Worm (Caenorhabditis elegans): Measurements from ENCODE around the gene C54F6.20.

DNA sequence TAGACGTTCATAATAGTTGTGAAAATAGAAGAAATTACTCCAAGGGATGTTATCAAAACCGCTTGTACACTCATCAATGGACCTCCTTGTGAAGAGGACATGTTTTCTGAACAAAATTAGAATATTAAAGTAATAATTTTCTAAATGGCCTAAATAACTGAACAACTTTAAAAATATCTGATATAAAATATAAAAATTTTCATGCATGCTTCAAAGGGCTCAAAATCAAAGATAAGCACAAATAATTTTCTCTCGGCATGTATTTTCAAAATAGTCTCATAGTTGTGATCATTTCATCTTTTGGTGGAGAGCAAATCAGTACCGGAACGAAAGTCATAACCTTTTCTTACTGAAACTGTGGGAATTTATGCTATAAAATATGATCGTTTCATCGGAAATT is 39.5 kb upstream of the C54F6.20 start, which contains the start of gene srbc-8:
- TF ChIP-seq nhr-237 (tag; optimal IDR thresholded peaks at IDR 0.05) (no peak), hlh-1 (tag; optimal IDR thresholded peaks at IDR 0.05) (no peak), M03D4.4 (tag; optimal IDR thresholded peaks at IDR 0.05) (no peak)
